Worm (Caenorhabditis elegans): ENCODE data around the gene K10D2.8.

K10D2.8 gene

DNA sequence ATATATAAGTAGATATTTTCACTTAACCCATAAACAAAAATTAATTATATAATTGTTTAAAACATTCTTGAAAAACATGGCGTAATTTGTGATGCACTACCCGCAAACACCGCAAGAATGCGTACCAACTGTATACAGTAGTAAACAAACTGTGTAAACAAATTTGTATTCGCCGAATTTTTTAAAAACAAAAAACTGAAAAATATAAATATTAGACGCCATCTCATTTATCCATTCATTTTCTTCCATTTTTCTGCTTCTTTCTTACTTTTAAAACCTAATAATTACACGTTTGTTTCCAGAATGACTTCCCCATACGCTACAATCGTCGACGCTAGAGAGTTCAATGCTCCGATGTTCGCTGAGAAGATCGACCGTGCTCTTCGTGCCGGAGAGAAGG is 36.8 kb downstream of the K10D2.8 start, which contains the start of gene nex-1:
Gene nex-1, plus strand, starts transcription at position 301 of the 400 bp plus-strand sequence.
- TF ChIP-seq nhr-11 (tag; optimal IDR thresholded peaks at IDR 0.05) (no peak), nfya-1 (tag; optimal IDR thresholded peaks at IDR 0.05; ENCODE audit: insufficient read depth) (no peak), ceh-9 (tag; optimal IDR thresholded peaks at IDR 0.05) (no peak), pha-4 (tag; optimal IDR thresholded peaks at IDR 0.05) (no peak), nhr-43 (tag; optimal IDR thresholded peaks at IDR 0.05; ENCODE audit: poor library complexity, severe bottlenecking) (no peak), elt-1 (tag; optimal IDR thresholded peaks at IDR 0.05) (no peak), egl-27 (tag; optimal IDR thresholded peaks at IDR 0.05) (no peak), nhr-67 (tag; optimal IDR thresholded peaks at IDR 0.05) (no peak), mml-1 (tag; optimal IDR thresholded peaks at IDR 0.05) (no peak), nhr-28 (tag; optimal IDR thresholded peaks at IDR 0.05) (no peak)

DNA sequence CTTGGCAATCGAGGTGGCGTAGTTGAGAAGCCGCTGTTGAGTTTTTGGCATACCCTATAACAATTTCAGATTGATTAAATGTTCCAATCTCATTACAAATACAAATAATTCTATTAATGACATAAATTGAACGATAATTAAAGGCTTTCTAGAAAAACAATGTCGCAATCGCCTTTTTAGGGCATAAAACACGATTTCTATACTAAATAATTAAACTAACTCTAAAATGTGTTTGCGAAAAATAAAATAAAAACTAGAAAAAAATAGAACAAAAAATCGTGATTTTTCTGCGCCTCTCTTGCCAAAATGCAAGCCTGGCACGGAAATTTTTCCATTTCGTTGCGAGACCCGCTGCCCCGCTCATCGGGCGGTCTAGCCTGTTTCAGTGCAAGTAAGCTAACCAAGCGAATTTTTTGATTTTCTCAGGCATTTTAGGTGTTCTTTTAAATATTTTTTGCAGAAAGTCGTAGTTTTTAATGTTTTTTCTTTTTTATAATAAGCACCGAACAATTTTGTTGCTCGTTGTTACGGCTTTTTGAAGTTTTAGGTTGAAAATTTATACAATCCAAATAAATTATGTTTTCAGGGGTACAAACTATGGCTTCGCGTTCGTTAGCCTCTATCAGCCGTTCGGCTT is 39.4 kb downstream of the K10D2.8 start, which contains the start of the genes C34E10.12, C34E10.10 and atp-2:
Gene C34E10.12, minus strand, starts transcription at position 51 of the 637 bp plus-strand sequence.
Gene C34E10.10, minus strand, starts transcription at position 54 of the 637 bp plus-strand sequence.
Gene atp-2, plus strand, starts transcription at position 587 of the 637 bp plus-strand sequence.
- TF ChIP-seq nhr-67 (tag; optimal IDR thresholded peaks at IDR 0.05) (no peak), skn-1 (tag; optimal IDR thresholded peaks at IDR 0.05) (peak; percentile 57), nhr-11 (tag; optimal IDR thresholded peaks at IDR 0.05) (peak; percentile 30), ama-1 (optimal IDR thresholded peaks at IDR 0.05) (peak; percentile 42), ztf-4 (tag; optimal IDR thresholded peaks at IDR 0.05) (peak; percentile 25), pha-4 (tag; optimal IDR thresholded peaks at IDR 0.05) (peak; percentile 97), ceh-82 (tag; optimal IDR thresholded peaks at IDR 0.05) (peak; percentile 9), nhr-237 (tag; optimal IDR thresholded peaks at IDR 0.05) (no peak), ZK546.5 (tag; optimal IDR thresholded peaks at IDR 0.05) (no peak), hmg-11 (tag; optimal IDR thresholded peaks at IDR 0.05) (peak; percentile 91), eor-1 (tag; optimal IDR thresholded peaks at IDR 0.05) (no peak), egl-27 (tag; optimal IDR thresholded peaks at IDR 0.05) (no peak), lin-15B (tag; optimal IDR thresholded peaks at IDR 0.05) (peak; percentile 95), egl-5 (tag; optimal IDR thresholded peaks at IDR 0.05) (peak; percentile 88), fos-1 (tag; optimal IDR thresholded peaks at IDR 0.05) (no peak), ceh-28 (tag; optimal IDR thresholded peaks at IDR 0.05) (no peak), zag-1 (tag; optimal IDR thresholded peaks at IDR 0.05) (no peak), elt-1 (tag; optimal IDR thresholded peaks at IDR 0.05) (no peak), ztf-11 (tag; optimal IDR thresholded peaks at IDR 0.05) (no peak), nhr-23 (tag; optimal IDR thresholded peaks at IDR 0.05) (peak; percentile 92), nhr-43 (tag; optimal IDR thresholded peaks at IDR 0.05; ENCODE audit: poor library complexity, severe bottlenecking) (peak; percentile 80), ceh-16 (tag; optimal IDR thresholded peaks at IDR 0.05) (no peak), unc-39 (tag; optimal IDR thresholded peaks at IDR 0.05) (no peak), nhr-12 (tag; optimal IDR thresholded peaks at IDR 0.05) (no peak), nhr-28 (tag; optimal IDR thresholded peaks at IDR 0.05) (no peak), fkh-2 (tag; optimal IDR thresholded peaks at IDR 0.05) (no peak), nhr-77 (tag; optimal IDR thresholded peaks at IDR 0.05) (no peak), lin-39 (tag; optimal IDR thresholded peaks at IDR 0.05) (peak; percentile 94), snpc-4 (tag; optimal IDR thresholded peaks at IDR 0.05) (peak; percentile 40), R02D3.7 (tag; optimal IDR thresholded peaks at IDR 0.05) (peak; percentile 50), mdl-1 (tag; optimal IDR thresholded peaks at IDR 0.05) (no peak), tbx-2 (tag; optimal IDR thresholded peaks at IDR 0.05) (peak; percentile 29), unc-62 (GFP tag; optimal IDR thresholded peaks at IDR 0.05) (no peak), nhr-76 (tag; optimal IDR thresholded peaks at IDR 0.05) (no peak), fkh-10 (GFP tag; optimal IDR thresholded peaks at IDR 0.05) (peak; percentile 33), jun-1 (tag; optimal IDR thresholded peaks at IDR 0.05) (peak; percentile 2), mml-1 (tag; optimal IDR thresholded peaks at IDR 0.05) (no peak), elt-3 (tag; optimal IDR thresholded peaks at IDR 0.05) (no peak), ceh-9 (tag; optimal IDR thresholded peaks at IDR 0.05) (no peak), lsy-12 (tag; optimal IDR thresholded peaks at IDR 0.05) (peak; percentile 77), aly-2 (tag; optimal IDR thresholded peaks at IDR 0.05) (no peak), daf-12 (tag; optimal IDR thresholded peaks at IDR 0.05) (no peak), nfya-1 (tag; optimal IDR thresholded peaks at IDR 0.05; ENCODE audit: insufficient read depth) (peak; percentile 93), pqm-1 (tag; optimal IDR thresholded peaks at IDR 0.05) (peak; percentile 42), elt-2 (tag; optimal IDR thresholded peaks at IDR 0.05) (peak; percentile 62), sea-2 (GFP tag; optimal IDR thresholded peaks at IDR 0.05) (no peak), nhr-25 (tag; optimal IDR thresholded peaks at IDR 0.05) (peak; percentile 78)
